Fruit fly (Drosophila melanogaster) whole organism, embryonic: ENCODE data around the gene pyd.

Experiments
- Adf1 ChIP-seq: fragments of 200-800 bp; sonication (Bioruptor generic); IDR thresholded peaks from 2 replicates; pipeline ENCODE4 v1.3.6; 2022; ENCODE audit warnings: missing biosample characterization, missing genetic modification characterization
- BtbVII ChIP-seq: fragments of 200-800 bp; sonication (Bioruptor generic); optimal IDR thresholded peaks from 3 replicates; lab custom pipeline; 2017; ENCODE audit warnings: missing biosample characterization, mild to moderate bottlenecking, missing genetic modification characterization
- CG10209 ChIP-seq: fragments of 200-800 bp; sonication (Bioruptor generic); optimal IDR thresholded peaks from 3 replicates; lab custom pipeline; 2017; ENCODE audit warnings: missing biosample characterization, mild to moderate bottlenecking, missing genetic modification characterization, missing genetic modification reagents
- CG12299 ChIP-seq: fragments of 200-800 bp; sonication (Bioruptor generic); optimal IDR thresholded peaks from 2 replicates; lab custom pipeline; 2018; ENCODE audit warnings: missing biosample characterization, mild to moderate bottlenecking, missing genetic modification characterization
- CG17328 ChIP-seq: fragments of 200-800 bp; sonication (Bioruptor generic); IDR thresholded peaks from 2 replicates; pipeline ENCODE4 v1.3.6; 2022; ENCODE audit warnings: missing biosample characterization, missing genetic modification characterization
- CG17361 ChIP-seq: fragments of 200-800 bp; sonication (Bioruptor generic); IDR thresholded peaks from 3 replicates; pipeline ENCODE4 v1.3.6; 2022; ENCODE audit warnings: missing biosample characterization, missing genetic modification characterization
- CG17568 ChIP-seq: fragments of 200-800 bp; sonication (Bioruptor generic); optimal IDR thresholded peaks from 2 replicates; lab custom pipeline; 2018; ENCODE audit warnings: missing biosample characterization, mild to moderate bottlenecking, missing genetic modification characterization, moderate library complexity
- CG17802 ChIP-seq: fragments of 200-800 bp; sonication (Bioruptor generic); optimal IDR thresholded peaks from 2 replicates; lab custom pipeline; 2018; ENCODE audit warnings: missing biosample characterization, mild to moderate bottlenecking, missing genetic modification characterization, moderate library complexity
- CG2199 ChIP-seq: fragments of 200-800 bp; sonication (Bioruptor generic); IDR thresholded peaks from 3 replicates; pipeline ENCODE4 v1.3.6; 2022; ENCODE audit warnings: missing biosample characterization, missing genetic modification characterization
- CG32532 ChIP-seq: fragments of 200-800 bp; sonication (Bioruptor generic); IDR thresholded peaks from 2 replicates; pipeline ENCODE4 v1.3.6; 2022; ENCODE audit warnings: missing biosample characterization, missing genetic modification characterization
- CG32772 ChIP-seq: fragments of 200-800 bp; sonication (Bioruptor generic); IDR thresholded peaks from 2 replicates; pipeline ENCODE4 v1.3.6; 2022; ENCODE audit warnings: missing biosample characterization, missing genetic modification characterization
- CG4707 ChIP-seq: fragments of 200-800 bp; sonication (Bioruptor generic); optimal IDR thresholded peaks from 2 replicates; lab custom pipeline; 2018; ENCODE audit warnings: missing biosample characterization, mild to moderate bottlenecking, missing genetic modification characterization, moderate library complexity
- CG6791 ChIP-seq: fragments of 200-800 bp; sonication (Bioruptor generic); IDR thresholded peaks from 3 replicates; pipeline ENCODE4 v1.3.6; 2022; ENCODE audit warnings: missing biosample characterization, missing genetic modification characterization; ENCODE audit not compliant: partially characterized antibody
- CG7372 ChIP-seq: fragments of 200-800 bp; sonication (Bioruptor generic); IDR thresholded peaks from 2 replicates; pipeline ENCODE4 v1.3.6; 2022; ENCODE audit warnings: missing biosample characterization, missing genetic modification characterization
- CG8089 ChIP-seq: fragments of 200-800 bp; sonication (Bioruptor generic); optimal IDR thresholded peaks from 3 replicates; lab custom pipeline; 2016; ENCODE audit warnings: missing biosample characterization, missing genetic modification characterization
- CG8765 ChIP-seq: fragments of 200-800 bp; sonication (Bioruptor generic); IDR thresholded peaks from 2 replicates; pipeline ENCODE4 v1.3.6; 2022; ENCODE audit warnings: missing biosample characterization, missing genetic modification characterization
- CG8924 ChIP-seq: fragments of 200-800 bp; optimal IDR thresholded peaks from 3 replicates; lab custom pipeline; 2019; ENCODE audit warnings: missing biosample characterization, mild to moderate bottlenecking, missing genetic modification characterization, moderate library complexity
- CG9727 ChIP-seq: fragments of 200-800 bp; sonication (Bioruptor generic); optimal IDR thresholded peaks from 3 replicates; lab custom pipeline; 2017; ENCODE audit warnings: missing biosample characterization, mild to moderate bottlenecking, missing genetic modification characterization
- D19B ChIP-seq: fragments of 200-800 bp; sonication (Bioruptor generic); optimal IDR thresholded peaks from 2 replicates; lab custom pipeline; 2017; ENCODE audit warnings: missing biosample characterization, mild to moderate bottlenecking, missing genetic modification characterization
- Deaf1 ChIP-seq: fragments of 200-800 bp; optimal IDR thresholded peaks from 3 replicates; lab custom pipeline; 2019; ENCODE audit warnings: missing biosample characterization, mild to moderate bottlenecking, missing genetic modification characterization, moderate library complexity
- Dip3 ChIP-seq: fragments of 200-800 bp; sonication (Bioruptor generic); optimal IDR thresholded peaks from 3 replicates; lab custom pipeline; 2016; ENCODE audit warnings: missing biosample characterization, missing genetic modification characterization
- Dref ChIP-seq: fragments of 200-800 bp; sonication (Bioruptor generic); IDR thresholded peaks from 2 replicates; pipeline ENCODE4 v1.3.6; 2022; ENCODE audit warnings: missing biosample characterization, missing genetic modification characterization
- HLHmδ ChIP-seq: fragments of 200-800 bp; sonication (Bioruptor generic); optimal IDR thresholded peaks from 2 replicates; lab custom pipeline; 2018; ENCODE audit warnings: missing biosample characterization, mild to moderate bottlenecking, missing genetic modification characterization, moderate library complexity
- Jarid2 ChIP-seq: fragments of 200-800 bp; sonication (Bioruptor generic); optimal IDR thresholded peaks from 3 replicates; lab custom pipeline; 2017; ENCODE audit warnings: mild to moderate bottlenecking, missing biosample characterization, missing genetic modification reagents, missing genetic modification characterization
- Lim3 ChIP-seq: fragments of 200-800 bp; sonication (Bioruptor generic); IDR thresholded peaks from 2 replicates; pipeline ENCODE4 v1.3.6; 2022; ENCODE audit warnings: missing biosample characterization, missing genetic modification characterization
- Oli ChIP-seq: fragments of 200-800 bp; sonication (Bioruptor generic); optimal IDR thresholded peaks from 2 replicates; lab custom pipeline; 2018; ENCODE audit warnings: missing biosample characterization, mild to moderate bottlenecking, missing genetic modification characterization, moderate library complexity
- bcd ChIP-seq: fragments of 200-800 bp; sonication (Bioruptor generic); optimal IDR thresholded peaks from 2 replicates; lab custom pipeline; 2017; ENCODE audit warnings: missing biosample characterization, mild to moderate bottlenecking, missing genetic modification characterization
- cad ChIP-seq: fragments of >200 bp; optimal IDR thresholded peaks from 2 replicates; lab custom pipeline; 2017; ENCODE audit warnings: missing biosample characterization, missing genetic modification characterization
- cg ChIP-seq: fragments of 200-800 bp; sonication (Bioruptor generic); optimal IDR thresholded peaks from 3 replicates; lab custom pipeline; 2019; ENCODE audit warnings: missing biosample characterization, mild to moderate bottlenecking, missing genetic modification characterization, moderate library complexity
- chinmo ChIP-seq: fragments of 200-800 bp; sonication (Bioruptor generic); IDR thresholded peaks from 4 replicates; pipeline ENCODE4 v1.3.6; 2022; ENCODE audit warnings: missing biosample characterization, missing genetic modification characterization; ENCODE audit not compliant: partially characterized antibody
- chm ChIP-seq: fragments of 200-800 bp; sonication (Bioruptor generic); IDR thresholded peaks from 2 replicates; pipeline ENCODE4 v1.3.6; 2022; ENCODE audit warnings: missing biosample characterization, missing genetic modification characterization
- danr ChIP-seq: fragments of 200-800 bp; sonication (Bioruptor generic); IDR thresholded peaks from 2 replicates; pipeline ENCODE4 v1.3.6; 2022; ENCODE audit warnings: missing biosample characterization, missing genetic modification characterization
- dmrt11E ChIP-seq: fragments of 200-800 bp; sonication (Bioruptor generic); optimal IDR thresholded peaks from 3 replicates; lab custom pipeline; 2018; ENCODE audit warnings: missing biosample characterization, mild to moderate bottlenecking, missing genetic modification characterization, moderate library complexity
- dmrt99B ChIP-seq: fragments of 200-800 bp; sonication (Bioruptor generic); optimal IDR thresholded peaks from 2 replicates; lab custom pipeline; 2018; ENCODE audit warnings: missing biosample characterization, mild to moderate bottlenecking, missing genetic modification characterization, moderate library complexity
- esg ChIP-seq: fragments of 200-800 bp; sonication (Bioruptor generic); conservative IDR thresholded peaks from 2 replicates; pipeline ENCODE4 v1.3.6; 2022; ENCODE audit warnings: missing biosample characterization, missing genetic modification characterization
- eve ChIP-seq, 2 experiments: fragments of >200 bp; optimal IDR thresholded peaks; 2 replicates each; lab custom pipeline; 2017; ENCODE audit warnings: missing biosample characterization in 2 of 2, missing genetic modification characterization in 2 of 2
- ewg ChIP-seq: fragments of 200-800 bp; sonication (Bioruptor generic); optimal IDR thresholded peaks from 3 replicates; lab custom pipeline; 2017; ENCODE audit warnings: mild to moderate bottlenecking, missing biosample characterization, missing genetic modification reagents, missing genetic modification characterization
- exex ChIP-seq: fragments of 200-800 bp; sonication (Bioruptor generic); optimal IDR thresholded peaks from 4 replicates; lab custom pipeline; 2018; ENCODE audit warnings: missing biosample characterization, mild to moderate bottlenecking, missing genetic modification characterization, moderate library complexity
- fu2 ChIP-seq: fragments of 200-800 bp; sonication (Bioruptor generic); optimal IDR thresholded peaks from 2 replicates; lab custom pipeline; 2016; ENCODE audit warnings: missing biosample characterization, missing genetic modification characterization
- grn ChIP-seq: fragments of 200-800 bp; sonication (Bioruptor generic); optimal IDR thresholded peaks from 3 replicates; lab custom pipeline; 2017; ENCODE audit warnings: missing biosample characterization, missing genetic modification characterization
- ken ChIP-seq: fragments of 200-800 bp; sonication (Bioruptor generic); IDR thresholded peaks from 3 replicates; pipeline ENCODE4 v1.3.6; 2022; ENCODE audit warnings: missing biosample characterization, missing genetic modification characterization
- lilli ChIP-seq: fragments of 200-800 bp; sonication (Bioruptor generic); optimal IDR thresholded peaks from 3 replicates; lab custom pipeline; 2016; ENCODE audit warnings: missing biosample characterization, missing genetic modification characterization
- lmd ChIP-seq: fragments of 200-800 bp; sonication (Bioruptor generic); IDR thresholded peaks from 2 replicates; pipeline ENCODE4 v1.3.6; 2022; ENCODE audit warnings: missing biosample characterization, missing genetic modification characterization
- mirr ChIP-seq: fragments of 200-800 bp; sonication (Bioruptor generic); optimal IDR thresholded peaks from 3 replicates; lab custom pipeline; 2018; ENCODE audit warnings: missing biosample characterization, mild to moderate bottlenecking, missing genetic modification characterization
- salm ChIP-seq: fragments of 200-800 bp; sonication (Bioruptor generic); optimal IDR thresholded peaks from 2 replicates; lab custom pipeline; 2018; ENCODE audit warnings: missing biosample characterization, mild to moderate bottlenecking, missing genetic modification characterization
- slp2 ChIP-seq: fragments of 200-800 bp; sonication (Bioruptor generic); optimal IDR thresholded peaks from 2 replicates; lab custom pipeline; 2016; ENCODE audit warnings: missing biosample characterization, missing genetic modification characterization
- trh ChIP-seq: fragments of 200-800 bp; sonication (Bioruptor generic); optimal IDR thresholded peaks from 2 replicates; lab custom pipeline; 2016; ENCODE audit warnings: missing biosample characterization, missing genetic modification characterization
- usp ChIP-seq: fragments of >200 bp; optimal IDR thresholded peaks from 2 replicates; lab custom pipeline; 2017; ENCODE audit warnings: missing biosample characterization, missing genetic modification characterization
- zfh1 ChIP-seq: fragments of 200-800 bp; sonication (Bioruptor generic); IDR thresholded peaks from 3 replicates; pipeline ENCODE4 v1.3.6; 2022; ENCODE audit warnings: missing biosample characterization, missing genetic modification characterization

Gene pyd

dm6 chr3R:8962860-8963755 lies 31.4 kb upstream of the pyd start, which contains the start of gene ich (continued):
- peak; percentile 57 for TF ChIP-seq cg (GFP tag; lab: Kevin White, UChicago)
- TF ChIP-seq Deaf1 (tag; lab: Kevin White, UChicago) = peak; percentile 83
- TF ChIP-seq CG8924 (tag; lab: Kevin White, UChicago) = peak; percentile 22
- no peak for TF ChIP-seq Lim3
- TF ChIP-seq exex (tag; lab: Kevin White, UChicago) = no peak
- no peak for TF ChIP-seq CG4707 (GFP tag; lab: Kevin White, UChicago)
- TF ChIP-seq CG12299 (tag; lab: Kevin White, UChicago) = no peak
- peak; percentile 43 for TF ChIP-seq HLHmδ (GFP tag; lab: Kevin White, UChicago)
- 0 out of 3 replicates have a peak, but pooled peaks have one; percentile 26 for TF ChIP-seq CG6791 (GFP tag; lab: Robert Waterston, UW)
- peak; percentile 81; the same call in 1 of the 2 replicates for TF ChIP-seq chm
- TF ChIP-seq Oli (tag; lab: Kevin White, UChicago) = no peak
- TF ChIP-seq CG8089 (GFP tag; lab: Kevin White, UChicago) = no peak
- TF ChIP-seq chinmo (GFP tag; lab: Robert Waterston, UW) = 0 out of 4 replicates have a peak, but pooled peaks have one; percentile 40
- no peak for TF ChIP-seq CG32532
- TF ChIP-seq grn (GFP tag; lab: Kevin White, UChicago) = peak; percentile 63
- TF ChIP-seq CG7372 (GFP tag; lab: Robert Waterston, UW) = no peak
- no peak for TF ChIP-seq danr (GFP tag; lab: Robert Waterston, UW)
- TF ChIP-seq CG17361 (GFP tag; lab: Robert Waterston, UW) = no peak
- 0 out of 3 replicates have a peak, but pooled peaks have one; percentile 6 for TF ChIP-seq ken
- no peak for TF ChIP-seq slp2
- TF ChIP-seq fu2 (GFP tag; lab: Kevin White, UChicago) = no peak
- no peak for TF ChIP-seq BtbVII (GFP tag; lab: Kevin White, UChicago)
- TF ChIP-seq eve (GFP tag; optimal IDR thresholded peaks at IDR 0.05; lab: Kevin White, UChicago) = no peak
- no peak for TF ChIP-seq mirr (GFP tag; lab: Kevin White, UChicago)
- TF ChIP-seq usp = no peak
- TF ChIP-seq CG9727 = no peak
- TF ChIP-seq lilli (GFP tag; lab: Kevin White, UChicago) = no peak
- no peak for TF ChIP-seq CG32772 (GFP tag; lab: Robert Waterston, UW)
- peak; percentile 85 for TF ChIP-seq Adf1 (GFP tag; lab: Robert Waterston, UW)
- no peak for TF ChIP-seq bcd (GFP tag; lab: Kevin White, UChicago)
- TF ChIP-seq esg = no peak
- TF ChIP-seq CG2199 (GFP tag; lab: Robert Waterston, UW) = peak; percentile 77; the same call in 1 of the 3 replicates
- no peak for TF ChIP-seq cad
- TF ChIP-seq CG8765 = peak; percentile 48; the same call in 1 of the 2 replicates
- no peak for TF ChIP-seq CG17568 (GFP tag; lab: Kevin White, UChicago)
- TF ChIP-seq CG17328 (GFP tag; lab: Robert Waterston, UW) = no peak
- TF ChIP-seq D19B (GFP tag; lab: Kevin White, UChicago) = no peak
- no peak for TF ChIP-seq dmrt99B
- TF ChIP-seq lmd (GFP tag; lab: Robert Waterston, UW) = no peak
- TF ChIP-seq Dref = no peak
- TF ChIP-seq CG10209 (GFP tag; lab: Kevin White, UChicago) = no peak
- TF ChIP-seq zfh1 (GFP tag; lab: Robert Waterston, UW) = 0 out of 3 replicates have a peak, but pooled peaks have one; percentile 5
- no peak for TF ChIP-seq CG17802 (tag; lab: Kevin White, UChicago)
- no peak for TF ChIP-seq trh (GFP tag; lab: Kevin White, UChicago)
- no peak for TF ChIP-seq salm (tag; lab: Kevin White, UChicago)
- TF ChIP-seq dmrt11E = no peak
- TF ChIP-seq ewg = peak; percentile 34
- TF ChIP-seq Dip3 = no peak
- TF ChIP-seq Jarid2 = peak; percentile 87
